Fruit fly (Drosophila melanogaster): Measurements from ENCODE around the gene Antdh.

DNA sequence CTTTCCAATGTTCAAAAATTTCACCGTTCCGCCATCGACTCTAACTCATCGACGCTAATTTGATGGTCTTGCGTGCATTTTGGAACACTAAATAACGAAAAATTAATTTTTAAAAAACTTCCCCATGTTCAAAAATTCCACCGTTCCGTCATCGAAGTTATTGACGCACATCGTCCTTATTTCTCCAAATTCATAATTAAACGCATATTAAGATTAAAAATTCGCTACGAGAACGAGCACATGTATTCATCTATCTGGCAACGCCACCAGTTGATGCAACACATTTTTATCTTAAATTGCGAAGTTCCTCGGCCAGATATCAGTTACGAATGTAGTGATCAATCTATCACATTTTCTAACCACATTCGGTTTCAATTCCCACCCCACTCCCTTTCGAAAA, 19.7 kb downstream of the Antdh start, which contains the start of gene Lint-1:
- peak; percentile 33 for TF ChIP-seq ey (GFP tag; optimal IDR thresholded peaks at IDR 0.05)
- peak; percentile 26 for TF ChIP-seq rgr (GFP tag; optimal IDR thresholded peaks at IDR 0.05)
- peak; percentile 40 for TF ChIP-seq h (GFP tag; optimal IDR thresholded peaks at IDR 0.05)
- no peak for TF ChIP-seq jim (GFP tag; optimal IDR thresholded peaks at IDR 0.05)
- TF ChIP-seq sv (GFP tag; optimal IDR thresholded peaks at IDR 0.05): no peak
- no peak for TF ChIP-seq GATAd (GFP tag; optimal IDR thresholded peaks at IDR 0.05)
- TF ChIP-seq CrebA (GFP tag; optimal IDR thresholded peaks at IDR 0.05; ENCODE audit: borderline replicate concordance): no peak
- no peak for TF ChIP-seq pan (optimal IDR thresholded peaks at IDR 0.05)
- no peak for TF ChIP-seq dmrt93B (GFP tag; optimal IDR thresholded peaks at IDR 0.05)

Measured in whole organism, wandering third instar larva.